Worm (Caenorhabditis elegans) whole organism, late embryonic: Measurements from ENCODE around the gene ZC132.11.

Source experiments
- K09A11.1 ChIP-seq: sonication (generic microtip); optimal IDR thresholded peaks from 2 replicates; lab custom pipeline; 2017; ENCODE audit warnings: antibody characterized with exemption, mild to moderate bottlenecking, missing genetic modification characterization, missing compliant biosample characterization; ENCODE audit not compliant: insufficient read depth
- ama-1 ChIP-seq: fragments of 150-350 bp; optimal IDR thresholded peaks from 2 replicates; lab custom pipeline; 2014
- ceh-22 ChIP-seq: sonication (generic microtip); optimal IDR thresholded peaks from 2 replicates; lab custom pipeline; 2017; ENCODE audit warnings: missing biosample characterization, missing genetic modification characterization
- ceh-24 ChIP-seq: sonication (generic microtip); optimal IDR thresholded peaks from 2 replicates; lab custom pipeline; 2016; ENCODE audit warnings: mild to moderate bottlenecking, missing genetic modification characterization, missing compliant biosample characterization
- elt-2 ChIP-seq: sonication (generic microtip); optimal IDR thresholded peaks from 2 replicates; lab custom pipeline; 2016; ENCODE audit warnings: missing genetic modification reagents, missing genetic modification characterization, missing compliant biosample characterization
- fkh-10 ChIP-seq: fragments of 150-350 bp; optimal IDR thresholded peaks from 2 replicates; lab custom pipeline; 2014; ENCODE audit warnings: missing biosample characterization, missing genetic modification reagents, missing genetic modification characterization
- hlh-8 ChIP-seq: sonication (generic microtip); optimal IDR thresholded peaks from 2 replicates; lab custom pipeline; 2016; ENCODE audit warnings: missing genotype, missing genetic modification characterization, missing compliant biosample characterization
- nhr-11 ChIP-seq: fragments of 150-350 bp; optimal IDR thresholded peaks from 2 replicates; lab custom pipeline; 2014; ENCODE audit warnings: missing biosample characterization, missing genetic modification characterization
- pag-3 ChIP-seq: sonication (generic microtip); optimal IDR thresholded peaks from 2 replicates; lab custom pipeline; 2016; ENCODE audit warnings: missing compliant biosample characterization, missing genetic modification characterization, borderline replicate concordance
- sox-4 ChIP-seq: sonication (generic microtip); optimal IDR thresholded peaks from 2 replicates; lab custom pipeline; 2017; ENCODE audit warnings: mild to moderate bottlenecking, missing genetic modification characterization, inconsistent platforms, missing compliant biosample characterization

DNA sequence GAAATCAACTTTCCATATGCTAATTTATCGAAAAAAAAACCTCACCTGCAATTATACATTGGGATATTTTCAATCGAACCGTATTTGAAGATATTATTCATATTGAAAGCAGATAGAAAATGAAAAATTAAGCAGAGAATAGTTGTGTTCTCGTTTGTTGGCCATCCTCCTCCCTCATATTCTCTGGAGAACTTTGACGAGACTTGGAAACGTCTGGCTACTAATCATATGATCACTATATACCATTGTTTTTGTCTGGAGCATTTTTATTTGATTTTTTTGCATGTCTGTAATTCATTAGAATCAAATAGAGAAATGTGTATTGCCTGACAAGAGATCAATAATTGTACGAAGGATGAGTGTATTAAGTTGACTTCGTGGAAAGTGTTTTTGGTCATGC, 34.0 kb downstream of the ZC132.11 start, which contains the start of gene srt-35:
- TF ChIP-seq elt-2 (tag; lab: Kevin White, UChicago) (no peak), ceh-22 (tag; lab: Kevin White, UChicago) (no peak), ama-1 (lab: Kevin White, UChicago) (no peak), K09A11.1 (tag; lab: Kevin White, UChicago) (no peak), fkh-10 (GFP tag; lab: Kevin White, UChicago) (no peak), sox-4 (tag; lab: Kevin White, UChicago) (no peak), pag-3 (tag; lab: Kevin White, UChicago) (no peak), ceh-24 (no peak), nhr-11 (tag; lab: Kevin White, UChicago) (no peak), hlh-8 (tag; lab: Kevin White, UChicago) (no peak)
